Worm (Caenorhabditis elegans): ENCODE measurements around the gene nex-4.

The nex-4 gene

ce11 chrV:4844591-4844990, 6.6 kb upstream of the nex-4 start, which contains the start of gene abhd-5.2 (continued):
- TF ChIP-seq ztf-6 (GFP tag; IDR thresholded peaks at IDR 0.05) (no peak), hmg-1.2 (GFP tag; IDR thresholded peaks at IDR 0.05) (peak; percentile 81), Y53G8AR.9 (GFP tag; conservative IDR thresholded peaks at IDR 0.05) (no peak), lsy-27 (tag; optimal IDR thresholded peaks at IDR 0.05; ENCODE audit: borderline replicate concordance, insufficient read depth) (no peak)

DNA sequence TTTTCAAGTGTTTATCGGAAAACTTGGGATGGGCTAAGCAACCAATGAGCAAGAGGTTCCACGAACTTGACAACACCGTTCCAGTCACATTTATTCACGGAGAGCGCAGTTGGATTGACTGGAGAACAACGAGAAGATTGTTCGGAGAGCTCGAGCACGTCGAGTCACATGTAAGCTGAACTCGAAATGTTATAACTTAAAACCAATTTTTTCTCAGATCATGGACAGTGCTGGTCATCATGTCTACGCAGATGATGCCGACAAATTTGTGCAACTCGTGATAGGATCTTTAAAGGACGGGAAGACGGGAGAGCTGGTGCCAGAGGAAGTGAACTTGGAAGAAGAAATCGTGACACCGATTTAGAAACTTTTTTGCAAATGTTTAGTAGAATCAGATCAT, 4.7 kb upstream of the nex-4 start:
- no peak for TF ChIP-seq ztf-6 (GFP tag; IDR thresholded peaks at IDR 0.05)
- no peak for TF ChIP-seq sdz-38 (tag; optimal IDR thresholded peaks at IDR 0.05)
- TF ChIP-seq zfh-2 (GFP tag; conservative IDR thresholded peaks at IDR 0.05) = no peak
- no peak for TF ChIP-seq chd-7 (tag; optimal IDR thresholded peaks at IDR 0.05)
- no peak for TF ChIP-seq Y79H2A.3 (GFP tag; conservative IDR thresholded peaks at IDR 0.05)
- TF ChIP-seq fkh-3 (tag; optimal IDR thresholded peaks at IDR 0.05) = no peak
- TF ChIP-seq ztf-28 (GFP tag; IDR thresholded peaks at IDR 0.05) = no peak
- TF ChIP-seq rec-8 (tag; optimal IDR thresholded peaks at IDR 0.05) = no peak
- TF ChIP-seq cebp-2 (GFP tag; IDR thresholded peaks at IDR 0.05) = no peak
- TF ChIP-seq nfyb-1 (GFP tag; IDR thresholded peaks at IDR 0.05) = no peak
- no peak for TF ChIP-seq sptf-2 (GFP tag; optimal IDR thresholded peaks at IDR 0.05)
- no peak for TF ChIP-seq K11D2.4 (GFP tag; IDR thresholded peaks at IDR 0.05)
- no peak for TF ChIP-seq attf-5 (GFP tag; optimal IDR thresholded peaks at IDR 0.05)
- no peak for TF ChIP-seq madf-10 (tag; optimal IDR thresholded peaks at IDR 0.05)
- TF ChIP-seq snpc-1.1 (tag; optimal IDR thresholded peaks at IDR 0.05; ENCODE audit: insufficient read depth) = no peak
- no peak for TF ChIP-seq ZK185.1 (tag; optimal IDR thresholded peaks at IDR 0.05; ENCODE audit: poor library complexity, severe bottlenecking)
- TF ChIP-seq ztf-26 (tag; optimal IDR thresholded peaks at IDR 0.05) = no peak
- TF ChIP-seq Y95B8A.8 (GFP tag; IDR thresholded peaks at IDR 0.05) = no peak
- no peak for TF ChIP-seq C06A6.2 (GFP tag; conservative IDR thresholded peaks at IDR 0.05)
- TF ChIP-seq B0019.2 (GFP tag; conservative IDR thresholded peaks at IDR 0.05) = no peak

DNA sequence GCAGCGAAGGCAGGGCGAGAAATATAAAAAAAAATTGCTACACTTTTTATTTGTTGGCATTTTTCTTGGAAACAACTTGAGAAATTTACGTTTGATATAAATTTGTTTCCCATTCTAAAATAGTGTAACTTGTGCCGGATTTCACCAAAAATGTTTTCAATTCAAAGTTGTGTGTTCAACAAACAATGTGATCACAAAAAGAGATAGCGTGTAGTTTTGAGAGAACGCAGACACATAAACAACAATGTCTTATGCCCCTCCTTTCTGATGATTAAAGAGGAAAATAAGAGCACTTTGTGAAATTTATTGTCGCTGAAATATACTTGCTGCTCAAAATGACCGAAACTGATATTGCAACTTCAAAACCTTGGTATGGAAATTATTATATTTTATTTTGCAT, 3.8 kb upstream of the nex-4 start, which contains the start of gene abhd-5.1:
TSS of gene abhd-5.1 (plus strand) at position 230 of the 400 bp plus-strand sequence.
- TF ChIP-seq B0035.1 (tag; optimal IDR thresholded peaks at IDR 0.05) = no peak
- TF ChIP-seq lin-35 (GFP tag; optimal IDR thresholded peaks at IDR 0.05) = peak in 1 of 3 experiments; percentile 8
- peak; percentile 29 for TF ChIP-seq nfyb-1 (GFP tag; IDR thresholded peaks at IDR 0.05)
- TF ChIP-seq nhr-80 (tag; optimal IDR thresholded peaks at IDR 0.05) = peak; percentile 11
- no peak for TF ChIP-seq cebp-1 (GFP tag; IDR thresholded peaks at IDR 0.05)
- TF ChIP-seq cebp-1 (tag; optimal IDR thresholded peaks at IDR 0.05) = peak; percentile 41
- peak; percentile 84 for TF ChIP-seq hmg-1.2 (GFP tag; IDR thresholded peaks at IDR 0.05)
- TF ChIP-seq attf-3 (GFP tag; conservative IDR thresholded peaks at IDR 0.05) = no peak
- peak; percentile 1 for TF ChIP-seq attf-5 (GFP tag; optimal IDR thresholded peaks at IDR 0.05)
- 0 out of 2 replicates have a peak, but pooled peaks have one; percentile 37 for TF ChIP-seq pbrm-1 (GFP tag; IDR thresholded peaks at IDR 0.05)
- TF ChIP-seq B0336.3 (GFP tag; IDR thresholded peaks at IDR 0.05) = 0 out of 2 replicates have a peak, but pooled peaks have one; percentile 22

DNA sequence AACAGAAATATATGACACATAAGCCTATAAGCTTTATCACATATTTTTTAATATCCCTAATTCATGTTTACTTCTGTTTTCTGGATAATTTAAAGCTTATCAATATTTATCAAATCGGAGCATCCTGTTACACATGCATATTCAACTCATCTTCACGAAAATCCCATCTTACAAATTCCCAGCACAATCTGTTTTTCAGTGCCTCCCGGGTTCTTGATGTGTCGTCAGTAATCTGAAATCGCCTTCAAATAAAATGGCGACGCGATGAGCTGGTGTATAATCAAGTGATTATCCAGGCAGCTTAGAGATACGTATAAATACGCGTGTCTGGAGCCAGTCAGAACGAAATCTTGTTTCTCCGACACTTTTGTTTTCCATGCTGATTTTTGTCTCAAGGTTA, 792 bp upstream of the nex-4 start:
- TF ChIP-seq ceh-91 (GFP tag; IDR thresholded peaks at IDR 0.05) (no peak), snpc-1.1 (tag; optimal IDR thresholded peaks at IDR 0.05; ENCODE audit: insufficient read depth) (no peak), let-526 (GFP tag; IDR thresholded peaks at IDR 0.05) (no peak), rec-8 (tag; optimal IDR thresholded peaks at IDR 0.05) (no peak), T26A5.8 (tag; optimal IDR thresholded peaks at IDR 0.05) (no peak), bed-2 (GFP tag; IDR thresholded peaks at IDR 0.05) (no peak), nhr-90 (tag; optimal IDR thresholded peaks at IDR 0.05) (no peak), rpc-1 (optimal IDR thresholded peaks at IDR 0.05) (no peak), rpc-1 (tag; optimal IDR thresholded peaks at IDR 0.05) (no peak), hsf-1 (GFP tag; IDR thresholded peaks at IDR 0.05) (no peak), snpc-1.3 (tag; optimal IDR thresholded peaks at IDR 0.05; ENCODE audit: insufficient read depth) (no peak), Y53F4B.3 (GFP tag; IDR thresholded peaks at IDR 0.05) (no peak)

Data from whole organism, young adult.